Worm (Caenorhabditis elegans) whole organism, L1 larva: Measurements from ENCODE around the gene nhr-164.

ENCODE experiments used
- C16A3.4 ChIP-seq: fragments of 150-350 bp; optimal IDR thresholded peaks from 2 replicates; lab custom pipeline; 2014; ENCODE audit warnings: missing biosample characterization, missing genetic modification characterization
- C34B4.2 ChIP-seq: sonication (generic microtip); optimal IDR thresholded peaks from 2 replicates; lab custom pipeline; 2017; ENCODE audit warnings: mild to moderate bottlenecking, missing genetic modification characterization, missing compliant biosample characterization
- F16B12.6 ChIP-seq: fragments of 150-350 bp; optimal IDR thresholded peaks from 2 replicates; lab custom pipeline; 2014; ENCODE audit warnings: missing biosample characterization, missing genetic modification characterization
- alr-1 ChIP-seq: fragments of 200-800 bp; sonication (Bioruptor generic); optimal IDR thresholded peaks from 2 replicates; lab custom pipeline; 2018; ENCODE audit warnings: borderline replicate concordance, mild to moderate bottlenecking, missing genetic modification characterization, missing compliant biosample characterization
- aly-2 ChIP-seq: fragments of 150-350 bp; optimal IDR thresholded peaks from 2 replicates; lab custom pipeline; 2014; ENCODE audit warnings: missing biosample characterization, missing genetic modification characterization
- ama-1 ChIP-seq: fragments of 150-350 bp; optimal IDR thresholded peaks from 2 replicates; lab custom pipeline; 2014
- ceh-8 ChIP-seq: fragments of 200-800 bp; sonication (Bioruptor generic); optimal IDR thresholded peaks from 2 replicates; lab custom pipeline; 2018; ENCODE audit warnings: mild to moderate bottlenecking, missing genetic modification characterization, moderate library complexity, missing compliant biosample characterization
- ceh-82 ChIP-seq, 3 experiments: fragments of 150-350 bp in 1 of 3; sonication (generic microtip) in 2 of 3; optimal IDR thresholded peaks; 2 replicates each; lab custom pipeline; 2014 to 2017; ENCODE audit warnings: missing biosample characterization in 3 of 3, missing genetic modification characterization in 3 of 3
- ceh-88 ChIP-seq: fragments of 200-800 bp; sonication (Bioruptor generic); IDR thresholded peaks from 2 replicates; pipeline ENCODE4 v1.3.6; 2022; ENCODE audit warnings: missing genetic modification characterization, missing compliant biosample characterization
- ceh-90 ChIP-seq: sonication (generic microtip); optimal IDR thresholded peaks from 2 replicates; lab custom pipeline; 2016; ENCODE audit warnings: missing genetic modification characterization, missing compliant biosample characterization
- dpl-1 ChIP-seq, 3 experiments: fragments of 150-350 bp in 2 of 3; sonication (generic microtip) in 1 of 3; optimal IDR thresholded peaks; 2 replicates each; lab custom pipeline; 2014 to 2017; ENCODE audit warnings: missing biosample characterization in 3 of 3, missing genetic modification characterization in 3 of 3, missing genetic modification reagents in 3 of 3
- dsc-1 ChIP-seq: sonication (generic microtip); optimal IDR thresholded peaks from 2 replicates; lab custom pipeline; 2016; ENCODE audit warnings: mild to moderate bottlenecking, missing genetic modification characterization, missing compliant biosample characterization
- efl-1 ChIP-seq, 4 experiments: fragments of 150-350 bp; optimal IDR thresholded peaks in 3 of 4; peaks in 1 of 4; 1 replicate in 1 of 4; 2 replicates in 3 of 4; lab custom pipeline; 2014; ENCODE audit warnings: missing biosample characterization in 2 of 4, missing genetic modification characterization in 2 of 4, missing genetic modification reagents in 2 of 4
- egl-27 ChIP-seq, 2 experiments: fragments of 150-350 bp in 1 of 2; sonication (generic microtip); optimal IDR thresholded peaks; 3 replicates each; lab custom pipeline; 2017 to 2018; ENCODE audit warnings: missing biosample characterization in 2 of 2, missing genetic modification characterization in 2 of 2, missing genetic modification reagents in 2 of 2
- fkh-4 ChIP-seq: sonication (generic microtip); optimal IDR thresholded peaks from 2 replicates; lab custom pipeline; 2016; ENCODE audit warnings: missing compliant biosample characterization, missing genetic modification characterization, borderline replicate concordance
- grh-1 ChIP-seq: fragments of 200-800 bp; sonication (Bioruptor generic); IDR thresholded peaks from 2 replicates; pipeline ENCODE4 v1.3.6; 2022; ENCODE audit warnings: missing genetic modification reagents, missing genetic modification characterization, missing compliant biosample characterization
- hlh-17 ChIP-seq: fragments of 200-800 bp; sonication (Bioruptor generic); optimal IDR thresholded peaks from 2 replicates; lab custom pipeline; 2018; ENCODE audit warnings: missing genetic modification characterization, mild to moderate bottlenecking, missing compliant biosample characterization, moderate library complexity, borderline replicate concordance
- hlh-4 ChIP-seq: sonication (generic microtip); optimal IDR thresholded peaks from 2 replicates; lab custom pipeline; 2016; ENCODE audit warnings: mild to moderate bottlenecking, missing genetic modification characterization, missing compliant biosample characterization
- lir-3 ChIP-seq: sonication (generic microtip); optimal IDR thresholded peaks from 2 replicates; lab custom pipeline; 2016; ENCODE audit warnings: mild to moderate bottlenecking, missing genetic modification characterization, moderate library complexity, missing compliant biosample characterization; ENCODE audit not compliant: poor library complexity
- mab-9 ChIP-seq: fragments of 200-800 bp; sonication (Bioruptor generic); IDR thresholded peaks from 2 replicates; pipeline ENCODE4 v1.3.6; 2022; ENCODE audit warnings: missing genetic modification reagents, missing genetic modification characterization, missing compliant biosample characterization
- mep-1 ChIP-seq: fragments of 150-350 bp; optimal IDR thresholded peaks from 2 replicates; lab custom pipeline; 2014; ENCODE audit warnings: missing biosample characterization, missing genetic modification characterization
- nhr-19 ChIP-seq: fragments of 200-800 bp; sonication (Bioruptor generic); conservative IDR thresholded peaks from 2 replicates; pipeline ENCODE4 v1.3.6; 2022; ENCODE audit warnings: missing genetic modification characterization, missing compliant biosample characterization
- nhr-28 ChIP-seq: fragments of 150-350 bp; optimal IDR thresholded peaks from 2 replicates; lab custom pipeline; 2014; ENCODE audit warnings: missing biosample characterization, missing genetic modification characterization
- nhr-47 ChIP-seq: sonication (generic microtip); optimal IDR thresholded peaks from 2 replicates; lab custom pipeline; 2016; ENCODE audit warnings: mild to moderate bottlenecking, missing genetic modification characterization, moderate library complexity, missing compliant biosample characterization
- nhr-76 ChIP-seq: sonication (generic microtip); optimal IDR thresholded peaks from 2 replicates; lab custom pipeline; 2017; ENCODE audit warnings: missing biosample characterization, missing genetic modification characterization
- nhr-85 ChIP-seq: sonication (generic microtip); peaks from one replicate; lab custom pipeline; 2016; ENCODE audit warnings: missing genetic modification characterization, inconsistent platforms, missing compliant biosample characterization
- pax-3 ChIP-seq: fragments of 200-800 bp; sonication (Bioruptor generic); optimal IDR thresholded peaks from 2 replicates; lab custom pipeline; 2018; ENCODE audit warnings: mild to moderate bottlenecking, missing genetic modification characterization, moderate library complexity, missing compliant biosample characterization
- pqm-1 ChIP-seq: sonication (generic microtip); optimal IDR thresholded peaks from 3 replicates; lab custom pipeline; 2017; ENCODE audit warnings: missing biosample characterization, missing genetic modification characterization
- rnt-1 ChIP-seq: sonication (generic microtip); optimal IDR thresholded peaks from 2 replicates; lab custom pipeline; 2016; ENCODE audit warnings: mild to moderate bottlenecking, missing genetic modification characterization, moderate library complexity, missing compliant biosample characterization
- skn-1 ChIP-seq: fragments of 150-350 bp; optimal IDR thresholded peaks from 2 replicates; lab custom pipeline; 2014; ENCODE audit warnings: missing biosample characterization, missing genetic modification characterization
- sox-4 ChIP-seq: sonication (generic microtip); optimal IDR thresholded peaks from 2 replicates; lab custom pipeline; 2016; ENCODE audit warnings: missing genetic modification characterization, missing compliant biosample characterization
- sup-37 ChIP-seq: fragments of 200-800 bp; sonication (Bioruptor generic); optimal IDR thresholded peaks from 2 replicates; lab custom pipeline; 2018; ENCODE audit warnings: mild to moderate bottlenecking, missing genetic modification characterization, missing compliant biosample characterization
- tlp-1 ChIP-seq: fragments of 150-350 bp; optimal IDR thresholded peaks from 2 replicates; lab custom pipeline; 2014; ENCODE audit warnings: missing biosample characterization, missing genetic modification characterization
- unc-130 ChIP-seq: fragments of 150-350 bp; optimal IDR thresholded peaks from 2 replicates; lab custom pipeline; 2017; ENCODE audit warnings: missing biosample characterization, missing genetic modification characterization, inconsistent platforms
- unc-62 ChIP-seq: fragments of 150-350 bp; optimal IDR thresholded peaks from 2 replicates; lab custom pipeline; 2014; ENCODE audit warnings: missing biosample characterization, missing genetic modification reagents, missing genetic modification characterization
- unc-86 ChIP-seq: sonication (generic microtip); optimal IDR thresholded peaks from 2 replicates; lab custom pipeline; 2016; ENCODE audit warnings: missing genetic modification characterization, missing compliant biosample characterization
- vab-15 ChIP-seq: sonication (generic microtip); optimal IDR thresholded peaks from 2 replicates; lab custom pipeline; 2017; ENCODE audit warnings: missing genotype, mild to moderate bottlenecking, missing genetic modification characterization, missing compliant biosample characterization
- zip-4 ChIP-seq: fragments of 200-800 bp; sonication (Bioruptor generic); optimal IDR thresholded peaks from 2 replicates; lab custom pipeline; 2018; ENCODE audit warnings: mild to moderate bottlenecking, missing genetic modification characterization, moderate library complexity, missing compliant biosample characterization

nhr-164 gene

DNA sequence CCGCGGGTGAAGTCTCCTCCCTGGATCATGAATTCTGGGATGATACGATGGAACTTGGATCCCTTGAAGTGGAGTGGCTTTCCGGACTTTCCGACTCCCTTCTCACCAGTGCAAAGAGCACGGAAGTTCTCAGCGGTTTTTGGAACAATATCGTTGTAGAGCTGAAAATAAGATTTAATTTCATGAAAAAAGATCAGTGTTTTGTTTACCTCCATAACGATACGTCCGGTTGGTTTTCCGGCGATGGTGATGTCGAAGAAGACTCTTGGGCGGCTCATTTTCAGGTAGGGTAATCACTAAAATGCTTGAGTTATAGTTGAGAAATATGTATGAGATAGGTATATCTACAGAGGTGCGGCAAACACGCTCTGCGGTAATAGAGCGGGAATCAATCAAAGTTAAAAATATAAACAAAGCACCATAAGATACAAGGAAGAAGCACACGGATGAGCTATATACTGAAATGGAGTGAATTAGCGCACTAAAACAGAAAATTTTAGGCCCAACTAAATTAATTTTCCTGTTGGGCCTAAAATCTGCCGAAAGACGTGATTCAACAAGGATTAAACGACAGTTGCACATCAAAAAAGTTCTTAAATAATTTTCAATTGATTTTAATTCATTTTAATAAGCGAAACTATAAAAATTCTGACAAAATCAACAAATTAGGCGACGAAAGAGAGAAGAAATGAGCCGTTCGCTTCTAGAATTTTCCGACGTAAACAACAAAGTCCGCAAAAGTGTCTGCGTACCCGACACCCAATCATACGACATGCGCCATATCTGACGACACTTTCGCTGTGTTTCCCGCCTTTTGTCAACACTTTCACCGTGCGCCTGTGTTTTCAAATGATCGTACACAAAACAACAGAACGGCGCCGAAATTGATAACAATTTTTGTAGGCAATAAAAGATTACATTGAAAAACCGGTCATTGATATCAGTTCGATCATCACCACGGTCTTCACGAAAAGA lies 48.2 kb downstream of the nhr-164 start, which contains the start of the genes cyn-7 and bath-36 (continued):
- TF ChIP-seq grh-1 (GFP tag; lab: Robert Waterston, UW) (peak; percentile 69), unc-86 (tag; lab: Kevin White, UChicago) (peak; percentile 63), egl-27 (tag; optimal IDR thresholded peaks at IDR 0.05; lab: Kevin White, UChicago) (no peak), pqm-1 (no peak), ceh-88 (GFP tag; lab: Robert Waterston, UW) (peak; percentile 20; the same call in 1 of the 2 replicates), ama-1 (no peak), mep-1 (tag; lab: Kevin White, UChicago) (peak; percentile 85), ceh-90 (no peak), lir-3 (tag; lab: Kevin White, UChicago) (no peak), unc-130 (tag; lab: Kevin White, UChicago) (peak; percentile 62), fkh-4 (tag; lab: Kevin White, UChicago) (no peak), unc-62 (no peak), vab-15 (tag; lab: Kevin White, UChicago) (no peak), skn-1 (tag; lab: Kevin White, UChicago) (peak; percentile 55), sox-4 (tag; lab: Kevin White, UChicago) (peak; percentile 30), nhr-28 (no peak), ceh-82 (tag; optimal IDR thresholded peaks at IDR 0.05; lab: Kevin White, UChicago) (peak; percentile 58 to 76 (median 71)), rnt-1 (tag; lab: Kevin White, UChicago) (peak; percentile 70), alr-1 (tag; lab: Kevin White, UChicago) (no peak), hlh-4 (tag; lab: Kevin White, UChicago) (no peak), C34B4.2 (no peak), nhr-76 (tag; lab: Kevin White, UChicago) (no peak), nhr-47 (peak; percentile 90), dsc-1 (tag; lab: Kevin White, UChicago) (peak; percentile 77), nhr-19 (GFP tag; lab: Robert Waterston, UW) (peak; percentile 87), mab-9 (no peak), tlp-1 (tag; lab: Kevin White, UChicago) (no peak), hlh-17 (no peak), ceh-8 (GFP tag; lab: Kevin White, UChicago) (no peak), dpl-1 (GFP tag; optimal IDR thresholded peaks at IDR 0.05; lab: Kevin White, UChicago) (peak; percentile 74 to 83 (median 82)), sup-37 (no peak), aly-2 (tag; lab: Kevin White, UChicago) (no peak), nhr-85 (tag; lab: Kevin White, UChicago) (peak; percentile 93), zip-4 (peak; percentile 42)

DNA sequence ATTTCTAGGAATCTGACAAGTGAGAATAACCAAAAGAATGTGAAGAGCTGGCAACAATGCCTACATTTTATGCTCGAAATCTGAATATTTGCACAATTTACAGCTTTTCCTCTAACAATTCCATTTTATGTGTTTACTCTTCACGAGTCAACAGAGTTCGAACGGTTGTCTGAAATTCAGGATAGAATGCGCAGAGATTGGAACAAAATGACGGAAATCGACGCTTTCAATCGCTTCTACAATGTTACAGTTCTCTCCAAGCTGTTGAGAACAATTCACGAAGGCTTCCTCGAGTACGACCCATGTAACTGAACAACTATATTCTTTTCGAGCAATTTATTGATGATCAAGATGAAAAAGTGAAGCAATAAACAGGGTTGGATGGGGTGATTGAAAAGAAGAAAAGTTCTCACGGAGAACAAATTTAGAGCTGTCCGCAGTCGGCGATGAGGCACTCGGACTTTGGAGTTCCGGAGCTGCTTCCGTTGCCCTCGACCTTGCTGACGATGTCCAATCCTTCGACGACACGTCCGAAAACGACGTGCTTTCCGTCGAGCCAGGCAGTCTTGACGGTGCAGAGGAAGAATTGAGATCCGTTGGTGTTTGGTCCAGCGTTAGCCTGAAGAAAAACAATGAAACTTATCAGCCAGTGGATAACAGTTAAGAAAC lies 49.2 kb downstream of the nhr-164 start, which contains the start of gene Y75B12B.3:
TSS of gene Y75B12B.3 (minus strand) at position 21 of the 669 bp plus-strand sequence.
- TF ChIP-seq nhr-85 (tag; lab: Kevin White, UChicago): peak; percentile 51
- TF ChIP-seq C16A3.4 (tag; lab: Kevin White, UChicago): no peak
- peak; percentile 48 for TF ChIP-seq aly-2 (tag; lab: Kevin White, UChicago)
- TF ChIP-seq efl-1 (optimal IDR thresholded peaks at IDR 0.05; lab: Kevin White, UChicago): no peak
- TF ChIP-seq efl-1 (GFP tag; optimal IDR thresholded peaks at IDR 0.05 in 1 of 2; lab: Kevin White, UChicago): peak in 1 of 2 experiments; percentile 58
- TF ChIP-seq grh-1 (GFP tag; lab: Robert Waterston, UW): 0 out of 2 replicates have a peak, but pooled peaks have one; percentile 15
- no peak for TF ChIP-seq F16B12.6 (tag; lab: Kevin White, UChicago)
- TF ChIP-seq pax-3 (tag; lab: Kevin White, UChicago): peak; percentile 26
- peak; percentile 93 for TF ChIP-seq ama-1
- no peak for TF ChIP-seq ceh-8 (GFP tag; lab: Kevin White, UChicago)
- no peak for TF ChIP-seq nhr-76 (tag; lab: Kevin White, UChicago)
